Worm (Caenorhabditis elegans) whole organism, early embryonic: ENCODE data around the gene R05F9.11.

Experiments used
- F13C5.2 ChIP-seq: sonication (generic microtip); optimal IDR thresholded peaks from 2 replicates; lab custom pipeline; 2017; ENCODE audit warnings: mild to moderate bottlenecking, missing genetic modification characterization, inconsistent platforms, missing compliant biosample characterization
- ama-1 ChIP-seq: fragments of 150-350 bp; optimal IDR thresholded peaks from 2 replicates; lab custom pipeline; 2014
- ceh-36 ChIP-seq: sonication (generic microtip); optimal IDR thresholded peaks from 2 replicates; lab custom pipeline; 2016; ENCODE audit warnings: missing genetic modification characterization, inconsistent platforms, missing compliant biosample characterization
- hmbx-1 ChIP-seq: sonication (generic microtip); optimal IDR thresholded peaks from 2 replicates; lab custom pipeline; 2016; ENCODE audit warnings: mild to moderate bottlenecking, missing genetic modification characterization, missing compliant biosample characterization
- sea-1 ChIP-seq: fragments of 200-800 bp; sonication (Bioruptor generic); conservative IDR thresholded peaks from 2 replicates; pipeline ENCODE4 v1.3.6; 2022; ENCODE audit warnings: missing genetic modification characterization, missing compliant biosample characterization

ce11 chrII:4945695-4946094, 31.7 kb upstream of the R05F9.11 start, which contains the start of the genes gldi-11 and ZK546.2:
- no peak for TF ChIP-seq F13C5.2 (tag; lab: Kevin White, UChicago)
- no peak for TF ChIP-seq sea-1
- TF ChIP-seq ceh-36: no peak
- no peak for TF ChIP-seq hmbx-1 (tag; lab: Kevin White, UChicago)
- TF ChIP-seq ama-1 (lab: Kevin White, UChicago): no peak
